Worm (Caenorhabditis elegans) whole organism, L1 larva: ENCODE measurements around the gene T10D4.19.

ENCODE experiments used
- efl-1 ChIP-seq, 4 experiments: fragments of 150-350 bp; optimal IDR thresholded peaks in 3 of 4; peaks in 1 of 4; 1 replicate in 1 of 4; 2 replicates in 3 of 4; lab custom pipeline; 2014; ENCODE audit warnings: missing biosample characterization in 2 of 4, missing genetic modification characterization in 2 of 4, missing genetic modification reagents in 2 of 4
- lir-3 ChIP-seq: sonication (generic microtip); optimal IDR thresholded peaks from 2 replicates; lab custom pipeline; 2016; ENCODE audit warnings: mild to moderate bottlenecking, missing genetic modification characterization, moderate library complexity, missing compliant biosample characterization; ENCODE audit not compliant: poor library complexity

- TF ChIP-seq lir-3 (tag; lab: Kevin White, UChicago) (no peak), efl-1 (optimal IDR thresholded peaks at IDR 0.05; lab: Kevin White, UChicago) (no peak), efl-1 (GFP tag; optimal IDR thresholded peaks at IDR 0.05 in 1 of 2; lab: Kevin White, UChicago) (no peak)
These were observed 40.6 kb upstream of the T10D4.19 start, which contains the start of gene Y25C1A.13 for ce11 chrII:3111147-3111546.
